Fruit fly (Drosophila melanogaster) whole organism, wandering third instar larva: ENCODE results near the gene slx1.

Source experiments
- CG32264 ChIP-seq: fragments of 200-800 bp; sonication (Bioruptor generic); optimal IDR thresholded peaks from 2 replicates; lab custom pipeline; 2016; ENCODE audit warnings: missing biosample characterization, missing genetic modification characterization
- CG9705 ChIP-seq: fragments of 200-800 bp; sonication (Bioruptor generic); optimal IDR thresholded peaks from 2 replicates; lab custom pipeline; 2018; ENCODE audit warnings: missing biosample characterization, mild to moderate bottlenecking, missing genetic modification characterization
- CrebA ChIP-seq: fragments of 200-800 bp; sonication (Bioruptor generic); optimal IDR thresholded peaks from 2 replicates; lab custom pipeline; 2016; ENCODE audit warnings: missing biosample characterization, mild to moderate bottlenecking, missing genetic modification characterization, borderline replicate concordance
- Dfd ChIP-seq: fragments of >200 bp; optimal IDR thresholded peaks from 2 replicates; lab custom pipeline; 2017; ENCODE audit warnings: missing biosample characterization, missing genetic modification characterization
- Dif ChIP-seq: fragments of 200-275, 200-300 bp; sonication (Bioruptor generic); optimal IDR thresholded peaks from 2 replicates; lab custom pipeline; 2018; ENCODE audit warnings: missing biosample characterization, missing genetic modification characterization; ENCODE audit not compliant: partially characterized antibody
- GATAd ChIP-seq: sonication (Bioruptor generic); optimal IDR thresholded peaks from 2 replicates; lab custom pipeline; 2016; ENCODE audit warnings: missing biosample characterization, missing genetic modification characterization
- HLH106 ChIP-seq: fragments of 200-800 bp; optimal IDR thresholded peaks from 3 replicates; lab custom pipeline; 2019; ENCODE audit warnings: missing biosample characterization, mild to moderate bottlenecking, missing genetic modification characterization, moderate library complexity
- Hnf4 ChIP-seq: fragments of 200-800 bp; sonication (Bioruptor generic); optimal IDR thresholded peaks from 2 replicates; lab custom pipeline; 2016; ENCODE audit warnings: missing biosample characterization, mild to moderate bottlenecking, missing genetic modification characterization
- Hr78 ChIP-seq: fragments of >200 bp; optimal IDR thresholded peaks from 2 replicates; lab custom pipeline; 2017; ENCODE audit warnings: missing biosample characterization, missing genetic modification characterization
- Hr83 ChIP-seq: fragments of 200-300 bp; sonication (Bioruptor generic); optimal IDR thresholded peaks from 2 replicates; lab custom pipeline; 2016; ENCODE audit warnings: missing biosample characterization, mild to moderate bottlenecking, missing genetic modification characterization, moderate library complexity; ENCODE audit not compliant: poor library complexity, severe bottlenecking
- Mio ChIP-seq: sonication (Bioruptor generic); optimal IDR thresholded peaks from 2 replicates; lab custom pipeline; 2016; ENCODE audit warnings: missing biosample characterization, missing genetic modification characterization
- Myc ChIP-seq: fragments of >200 bp; optimal IDR thresholded peaks from 2 replicates; lab custom pipeline; 2017
- OdsH ChIP-seq: fragments of 200-800 bp; sonication (Bioruptor generic); optimal IDR thresholded peaks from 2 replicates; lab custom pipeline; 2016; ENCODE audit warnings: missing biosample characterization, mild to moderate bottlenecking, missing genetic modification characterization
- Rel ChIP-seq, 2 experiments: fragments of 200-800 bp; sonication (Bioruptor generic) in 1 of 2; optimal IDR thresholded peaks; 2 replicates in 1 of 2; 3 replicates in 1 of 2; lab custom pipeline; 2016 to 2019; ENCODE audit warnings: mild to moderate bottlenecking in 2 of 2, missing biosample characterization in 2 of 2, missing genetic modification characterization in 2 of 2, moderate library complexity in 1 of 2
- Sp1 ChIP-seq: fragments of 200-800 bp; sonication (Bioruptor generic); optimal IDR thresholded peaks from 3 replicates; lab custom pipeline; 2019; ENCODE audit warnings: missing biosample characterization, mild to moderate bottlenecking, missing genetic modification characterization, moderate library complexity
- Vsx2 ChIP-seq: fragments of 200-300, 225-300 bp; sonication (Bioruptor generic); optimal IDR thresholded peaks from 2 replicates; lab custom pipeline; 2018; ENCODE audit warnings: missing biosample characterization, missing genetic modification characterization; ENCODE audit not compliant: partially characterized antibody
- br ChIP-seq: fragments of 200-800 bp; sonication (Bioruptor generic); optimal IDR thresholded peaks from 2 replicates; lab custom pipeline; 2016; ENCODE audit warnings: missing biosample characterization, missing genetic modification characterization
- brk ChIP-seq: fragments of 200-800 bp; sonication (Bioruptor generic); optimal IDR thresholded peaks from 2 replicates; lab custom pipeline; 2016; ENCODE audit warnings: missing biosample characterization, mild to moderate bottlenecking, missing genetic modification characterization
- dl ChIP-seq, 2 experiments: fragments of 175-275, 200-275 bp in 1 of 2; fragments of 200-275 bp in 1 of 2; sonication (Bioruptor generic); optimal IDR thresholded peaks; lab custom pipeline; 2018; ENCODE audit warnings: mild to moderate bottlenecking in 2 of 2, missing biosample characterization in 2 of 2, missing genetic modification characterization in 2 of 2, moderate library complexity in 2 of 2; ENCODE audit not compliant: partially characterized antibody in 2 of 2, insufficient read depth in 1 of 2
- dmrt93B ChIP-seq: fragments of 200-800 bp; sonication (Bioruptor generic); optimal IDR thresholded peaks from 2 replicates; lab custom pipeline; 2018; ENCODE audit warnings: missing biosample characterization, mild to moderate bottlenecking, missing genetic modification characterization
- dsf ChIP-seq: sonication (Bioruptor generic); optimal IDR thresholded peaks from 2 replicates; lab custom pipeline; 2016; ENCODE audit warnings: missing biosample characterization, missing genetic modification characterization, borderline replicate concordance
- ey ChIP-seq: fragments of 200-800 bp; sonication (Bioruptor generic); optimal IDR thresholded peaks from 2 replicates; lab custom pipeline; 2016; ENCODE audit warnings: missing biosample characterization, missing genetic modification characterization
- foxo ChIP-seq, 2 experiments: fragments of 200-800 bp; sonication (Bioruptor generic); optimal IDR thresholded peaks; 2 replicates in 1 of 2; 3 replicates in 1 of 2; lab custom pipeline; 2016 to 2017; ENCODE audit warnings: missing biosample characterization in 2 of 2, missing genetic modification characterization in 2 of 2
- fru ChIP-seq: fragments of 200-800 bp; sonication (Bioruptor generic); optimal IDR thresholded peaks from 3 replicates; lab custom pipeline; 2016; ENCODE audit warnings: missing biosample characterization, mild to moderate bottlenecking, missing genetic modification characterization
- h ChIP-seq: fragments of 200-800 bp; sonication (Bioruptor generic); optimal IDR thresholded peaks from 3 replicates; lab custom pipeline; 2016; ENCODE audit warnings: missing biosample characterization, mild to moderate bottlenecking, missing genetic modification characterization
- jim ChIP-seq: fragments of 175-275, 200-325 bp; sonication (Bioruptor generic); optimal IDR thresholded peaks from 2 replicates; lab custom pipeline; 2016; ENCODE audit warnings: missing biosample characterization, mild to moderate bottlenecking, missing genetic modification characterization
- psq ChIP-seq: fragments of 200-800 bp; sonication (Bioruptor generic); optimal IDR thresholded peaks from 3 replicates; lab custom pipeline; 2017; ENCODE audit warnings: missing biosample characterization, mild to moderate bottlenecking, missing genetic modification characterization, moderate library complexity
- rgr ChIP-seq: fragments of 200-800 bp; sonication (Bioruptor generic); optimal IDR thresholded peaks from 3 replicates; lab custom pipeline; 2016; ENCODE audit warnings: missing biosample characterization, mild to moderate bottlenecking, missing genetic modification characterization
- sage ChIP-seq: fragments of 200-800 bp; sonication (Bioruptor generic); optimal IDR thresholded peaks from 2 replicates; lab custom pipeline; 2016; ENCODE audit warnings: missing biosample characterization, mild to moderate bottlenecking, missing genetic modification characterization
- tai ChIP-seq: sonication (Bioruptor generic); optimal IDR thresholded peaks from 2 replicates; lab custom pipeline; 2016; ENCODE audit warnings: missing biosample characterization, missing genetic modification characterization
- woc ChIP-seq: sonication (Bioruptor generic); optimal IDR thresholded peaks from 2 replicates; lab custom pipeline; 2016; ENCODE audit warnings: missing biosample characterization, mild to moderate bottlenecking, missing genetic modification characterization

Gene slx1

DNA sequence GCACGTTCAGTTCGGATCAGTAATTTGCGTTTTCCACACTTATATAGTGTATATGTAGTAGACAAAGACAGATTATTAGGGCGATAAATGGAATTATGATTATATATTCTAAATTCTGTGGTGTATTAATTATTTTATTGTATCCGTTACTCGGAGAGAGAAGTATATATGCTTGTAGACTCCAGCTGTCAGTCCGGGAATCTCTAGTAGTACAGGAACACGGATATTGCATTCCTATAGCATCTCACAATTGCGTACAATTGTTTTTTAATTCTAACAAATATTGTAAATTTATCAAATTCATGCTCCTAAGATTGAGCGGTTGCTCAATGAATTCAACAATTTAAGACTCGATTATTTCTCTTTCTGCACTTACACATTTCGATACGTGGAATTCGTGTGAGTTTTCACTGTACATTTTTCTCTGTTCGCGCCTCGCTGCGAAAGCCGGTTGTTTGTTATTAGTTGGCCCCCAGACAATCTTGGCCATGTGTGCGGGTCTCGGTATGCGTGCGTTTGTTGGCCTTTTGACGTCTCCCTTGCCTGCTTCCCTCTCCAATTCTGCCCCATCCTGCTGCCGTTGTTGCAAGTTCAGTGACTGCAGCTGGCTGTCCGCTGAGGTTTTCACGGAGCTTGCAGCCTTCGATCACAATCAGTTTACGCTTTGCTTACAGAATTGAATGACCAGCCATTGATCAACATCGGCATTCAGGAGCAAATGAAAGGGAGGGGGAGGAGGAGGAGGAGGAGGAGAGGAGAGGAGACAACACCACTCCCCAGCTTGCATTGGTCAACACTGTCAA, 25.8 kb downstream of the slx1 start:
- TF ChIP-seq h (GFP tag; lab: Kevin White, UChicago): peak; percentile 47
- no peak for TF ChIP-seq CG32264 (GFP tag; lab: Kevin White, UChicago)
- TF ChIP-seq dmrt93B (GFP tag; lab: Kevin White, UChicago): peak; percentile 42
- peak; percentile 56 for TF ChIP-seq tai (GFP tag; lab: Kevin White, UChicago)
- no peak for TF ChIP-seq Rel (GFP tag; optimal IDR thresholded peaks at IDR 0.05; lab: Kevin White, UChicago)
- no peak for TF ChIP-seq Rel (tag; optimal IDR thresholded peaks at IDR 0.05; lab: Kevin White, UChicago)
- TF ChIP-seq Hr78 (GFP tag; lab: Kevin White, UChicago): no peak
- TF ChIP-seq rgr: peak; percentile 33
- no peak for TF ChIP-seq brk
- TF ChIP-seq Vsx2 (GFP tag; lab: Kevin White, UChicago): no peak
- peak; percentile 62 for TF ChIP-seq woc
- no peak for TF ChIP-seq GATAd (GFP tag; lab: Kevin White, UChicago)
- peak; percentile 0 for TF ChIP-seq sage (GFP tag; lab: Kevin White, UChicago)
- TF ChIP-seq Mio: no peak
- TF ChIP-seq fru (GFP tag; lab: Kevin White, UChicago): peak; percentile 43
- TF ChIP-seq br (GFP tag; lab: Kevin White, UChicago): peak; percentile 38
- peak; percentile 68 for TF ChIP-seq Sp1 (GFP tag; lab: Kevin White, UChicago)
- peak; percentile 63 for TF ChIP-seq HLH106
- peak; percentile 60 for TF ChIP-seq psq (GFP tag; lab: Kevin White, UChicago)
- peak; percentile 35 for TF ChIP-seq Hnf4 (GFP tag; lab: Kevin White, UChicago)
- TF ChIP-seq Hr83 (GFP tag; lab: Kevin White, UChicago): no peak
- no peak for TF ChIP-seq dsf (GFP tag; lab: Kevin White, UChicago)
- TF ChIP-seq ey (GFP tag; lab: Kevin White, UChicago): peak; percentile 60
- no peak for TF ChIP-seq Dif (GFP tag; lab: Kevin White, UChicago)
- TF ChIP-seq OdsH (GFP tag; lab: Kevin White, UChicago): peak; percentile 38
- peak; percentile 15 for TF ChIP-seq CG9705 (GFP tag; lab: Kevin White, UChicago)
- TF ChIP-seq foxo (GFP tag; optimal IDR thresholded peaks at IDR 0.05; lab: Kevin White, UChicago): peak in 1 of 2 experiments; percentile 53
- peak in 1 of 2 experiments; percentile 24 for TF ChIP-seq dl (GFP tag; optimal IDR thresholded peaks at IDR 0.05; lab: Kevin White, UChicago; ENCODE audit: insufficient read depth in 1 of 2, partially characterized antibody in 2 of 2)

DNA sequence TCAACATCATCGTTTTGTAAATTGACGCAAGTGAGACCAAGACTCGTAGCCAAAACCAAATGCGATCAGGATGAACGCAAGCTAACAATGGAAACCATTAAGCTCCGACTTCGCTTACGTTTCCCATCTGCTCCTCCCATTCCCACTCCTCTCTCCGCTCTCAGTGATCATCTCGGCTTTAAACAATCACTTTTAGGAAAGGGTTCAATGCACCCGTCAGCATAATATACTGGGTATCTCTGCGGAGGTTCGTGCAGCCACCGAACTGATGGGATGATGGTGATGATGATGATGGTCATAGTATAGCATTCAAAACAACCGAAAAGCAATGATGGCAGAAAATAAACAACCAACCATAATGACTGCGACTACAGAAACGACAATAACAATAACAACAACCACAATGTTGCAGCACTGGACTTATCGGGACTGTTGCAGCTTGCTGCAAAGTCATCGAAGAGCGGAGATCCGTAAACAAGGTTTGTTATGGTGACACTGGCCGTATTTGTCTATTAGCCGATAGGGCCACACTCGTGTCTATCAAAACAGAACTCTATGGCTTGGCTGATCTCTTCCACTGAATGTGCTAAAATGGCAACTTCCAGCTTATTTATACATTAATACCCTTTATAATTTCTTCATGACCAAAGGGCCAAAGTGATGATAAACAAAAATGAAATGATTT, 35.4 kb downstream of the slx1 start:
- no peak for TF ChIP-seq Sp1 (GFP tag; lab: Kevin White, UChicago)
- TF ChIP-seq br (GFP tag; lab: Kevin White, UChicago): no peak
- TF ChIP-seq Hnf4 (GFP tag; lab: Kevin White, UChicago): no peak
- no peak for TF ChIP-seq brk
- TF ChIP-seq h (GFP tag; lab: Kevin White, UChicago): no peak
- TF ChIP-seq foxo (GFP tag; optimal IDR thresholded peaks at IDR 0.05; lab: Kevin White, UChicago): no peak

DNA sequence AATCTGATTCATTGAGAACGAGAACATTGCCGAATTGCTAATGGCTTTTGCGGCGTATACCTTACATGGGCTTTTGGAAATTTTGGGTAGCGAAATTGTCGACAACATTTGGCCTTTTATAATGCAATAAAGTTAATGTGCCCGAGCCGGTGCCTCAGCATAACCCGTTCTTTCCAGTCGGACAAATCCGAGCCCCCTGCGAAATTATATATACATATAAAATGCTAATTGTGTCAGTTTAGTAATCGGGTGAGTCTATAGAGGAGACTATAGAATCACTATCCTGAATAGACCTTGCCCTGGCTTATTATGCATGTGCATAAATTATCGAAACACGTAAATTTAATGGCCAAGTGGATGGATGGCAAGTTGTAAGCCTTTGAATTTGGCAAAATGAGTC, 36.6 kb downstream of the slx1 start:
- no peak for TF ChIP-seq CG9705 (GFP tag; lab: Kevin White, UChicago)
- no peak for TF ChIP-seq Vsx2 (GFP tag; lab: Kevin White, UChicago)
- no peak for TF ChIP-seq h (GFP tag; lab: Kevin White, UChicago)
- no peak for TF ChIP-seq tai (GFP tag; lab: Kevin White, UChicago)
- no peak for TF ChIP-seq jim (GFP tag; lab: Kevin White, UChicago)
- no peak for TF ChIP-seq Dfd (GFP tag; lab: Kevin White, UChicago)
- no peak for TF ChIP-seq rgr
- no peak for TF ChIP-seq OdsH (GFP tag; lab: Kevin White, UChicago)
- no peak for TF ChIP-seq br (GFP tag; lab: Kevin White, UChicago)
- no peak for TF ChIP-seq CrebA (GFP tag; lab: Kevin White, UChicago)
- TF ChIP-seq brk: no peak
- no peak for TF ChIP-seq Myc (lab: Kevin White, UChicago)
- TF ChIP-seq, all 38 proteins: peak for 0
